Worm (Caenorhabditis elegans) whole organism, late embryonic: ENCODE results near the gene ogdh-2.
A peak's percentile ranks its signal among the peaks of the same experiment; 100 is the strongest.

Source experiments
- ahr-1 ChIP-seq: sonication (generic microtip); optimal IDR thresholded peaks from 2 replicates; lab custom pipeline; 2016; ENCODE audit warnings: missing genetic modification characterization, missing compliant biosample characterization
- ama-1 ChIP-seq: fragments of 150-350 bp; optimal IDR thresholded peaks from 2 replicates; lab custom pipeline; 2014
- ceh-18 ChIP-seq: sonication (generic microtip); optimal IDR thresholded peaks from 2 replicates; lab custom pipeline; 2016; ENCODE audit warnings: missing genetic modification characterization, missing compliant biosample characterization
- ceh-19 ChIP-seq: fragments of 200-800 bp; sonication (Bioruptor generic); optimal IDR thresholded peaks from 2 replicates; lab custom pipeline; 2018; ENCODE audit warnings: mild to moderate bottlenecking, missing genetic modification characterization, missing compliant biosample characterization
- ceh-2 ChIP-seq: sonication (generic microtip); optimal IDR thresholded peaks from 2 replicates; lab custom pipeline; 2016; ENCODE audit warnings: missing genotype, missing genetic modification characterization, missing compliant biosample characterization
- ceh-22 ChIP-seq: sonication (generic microtip); optimal IDR thresholded peaks from 2 replicates; lab custom pipeline; 2017; ENCODE audit warnings: missing biosample characterization, missing genetic modification characterization
- ceh-24 ChIP-seq: sonication (generic microtip); optimal IDR thresholded peaks from 2 replicates; lab custom pipeline; 2016; ENCODE audit warnings: mild to moderate bottlenecking, missing genetic modification characterization, missing compliant biosample characterization
- ceh-30 ChIP-seq: fragments of 150-350 bp; optimal IDR thresholded peaks from 2 replicates; lab custom pipeline; 2014; ENCODE audit warnings: missing biosample characterization, missing genetic modification characterization
- ceh-34 ChIP-seq: sonication (generic microtip); optimal IDR thresholded peaks from 2 replicates; lab custom pipeline; 2016; ENCODE audit warnings: mild to moderate bottlenecking, missing genetic modification characterization, missing compliant biosample characterization
- ceh-48 ChIP-seq: sonication (generic microtip); optimal IDR thresholded peaks from 2 replicates; lab custom pipeline; 2016; ENCODE audit warnings: missing genetic modification characterization, inconsistent platforms, missing compliant biosample characterization
- ceh-6 ChIP-seq: fragments of 200-800 bp; sonication (Bioruptor generic); optimal IDR thresholded peaks from 2 replicates; lab custom pipeline; 2018; ENCODE audit warnings: mild to moderate bottlenecking, missing genetic modification characterization, missing compliant biosample characterization
- dmd-4 ChIP-seq: sonication (generic microtip); optimal IDR thresholded peaks from 2 replicates; lab custom pipeline; 2016; ENCODE audit warnings: borderline replicate concordance, missing genetic modification characterization, missing compliant biosample characterization
- elt-2 ChIP-seq: sonication (generic microtip); optimal IDR thresholded peaks from 2 replicates; lab custom pipeline; 2016; ENCODE audit warnings: missing genetic modification reagents, missing genetic modification characterization, missing compliant biosample characterization
- elt-4 ChIP-seq: sonication (generic microtip); optimal IDR thresholded peaks from 2 replicates; lab custom pipeline; 2016; ENCODE audit warnings: missing genetic modification characterization, missing compliant biosample characterization
- ets-4 ChIP-seq: sonication (generic microtip); optimal IDR thresholded peaks from 2 replicates; lab custom pipeline; 2016; ENCODE audit warnings: missing genetic modification characterization, missing compliant biosample characterization
- eyg-1 ChIP-seq: sonication (generic microtip); optimal IDR thresholded peaks from 2 replicates; lab custom pipeline; 2016; ENCODE audit warnings: missing genotype, missing genetic modification characterization, missing compliant biosample characterization
- fkh-6 ChIP-seq: sonication (generic microtip); optimal IDR thresholded peaks from 2 replicates; lab custom pipeline; 2016; ENCODE audit warnings: missing genetic modification characterization, missing compliant biosample characterization
- hlh-13 ChIP-seq: fragments of 200-800 bp; sonication (Bioruptor generic); optimal IDR thresholded peaks from 2 replicates; lab custom pipeline; 2018; ENCODE audit warnings: mild to moderate bottlenecking, missing genetic modification characterization, missing compliant biosample characterization
- hlh-15 ChIP-seq: sonication (generic microtip); optimal IDR thresholded peaks from 2 replicates; lab custom pipeline; 2016; ENCODE audit warnings: missing genetic modification characterization, missing compliant biosample characterization
- hlh-30 ChIP-seq: sonication (generic microtip); optimal IDR thresholded peaks from 2 replicates; lab custom pipeline; 2017; ENCODE audit warnings: antibody characterized with exemption, missing genetic modification characterization, missing compliant biosample characterization; ENCODE audit not compliant: insufficient read depth
- hlh-6 ChIP-seq: sonication (generic microtip); optimal IDR thresholded peaks from 2 replicates; lab custom pipeline; 2016; ENCODE audit warnings: missing genotype, missing genetic modification characterization, missing compliant biosample characterization
- madf-2 ChIP-seq: sonication (generic microtip); optimal IDR thresholded peaks from 2 replicates; lab custom pipeline; 2017; ENCODE audit warnings: missing genetic modification characterization, missing compliant biosample characterization
- nhr-11 ChIP-seq: fragments of 150-350 bp; optimal IDR thresholded peaks from 2 replicates; lab custom pipeline; 2014; ENCODE audit warnings: missing biosample characterization, missing genetic modification characterization
- nhr-232 ChIP-seq: sonication (generic microtip); optimal IDR thresholded peaks from 2 replicates; lab custom pipeline; 2016; ENCODE audit warnings: missing genetic modification characterization, missing compliant biosample characterization
- npax-4 ChIP-seq: sonication (generic microtip); optimal IDR thresholded peaks from 2 replicates; lab custom pipeline; 2016; ENCODE audit warnings: missing genetic modification characterization, missing compliant biosample characterization
- odd-2 ChIP-seq: sonication (generic microtip); optimal IDR thresholded peaks from 2 replicates; lab custom pipeline; 2017; ENCODE audit warnings: antibody characterized with exemption, mild to moderate bottlenecking, missing genetic modification characterization, missing compliant biosample characterization
- pax-1 ChIP-seq: fragments of 150-350 bp; optimal IDR thresholded peaks from 2 replicates; lab custom pipeline; 2014; ENCODE audit warnings: missing biosample characterization, missing genetic modification characterization
- pha-2 ChIP-seq: sonication (generic microtip); optimal IDR thresholded peaks from 2 replicates; lab custom pipeline; 2017; ENCODE audit warnings: mild to moderate bottlenecking, missing genetic modification characterization, missing compliant biosample characterization
- pqm-1 ChIP-seq: sonication (generic microtip); optimal IDR thresholded peaks from 2 replicates; lab custom pipeline; 2016; ENCODE audit warnings: missing genetic modification characterization, missing compliant biosample characterization
- pros-1 ChIP-seq: fragments of 150-350 bp; optimal IDR thresholded peaks from 2 replicates; lab custom pipeline; 2014; ENCODE audit warnings: missing biosample characterization, missing genetic modification reagents, missing genetic modification characterization
- sdc-2 ChIP-seq: sonication (generic microtip); optimal IDR thresholded peaks from 2 replicates; lab custom pipeline; 2016; ENCODE audit warnings: missing genotype, missing genetic modification characterization, missing compliant biosample characterization
- syd-9 ChIP-seq: sonication (generic microtip); optimal IDR thresholded peaks from 2 replicates; lab custom pipeline; 2016; ENCODE audit warnings: mild to moderate bottlenecking, missing genetic modification characterization, moderate library complexity, missing compliant biosample characterization
- tbx-2 ChIP-seq: sonication (generic microtip); optimal IDR thresholded peaks from 2 replicates; lab custom pipeline; 2016; ENCODE audit warnings: missing genetic modification characterization, missing compliant biosample characterization
- unc-3 ChIP-seq, 2 experiments: fragments of 200-800 bp in 1 of 2; sonication (Bioruptor generic) in 1 of 2; sonication (generic microtip) in 1 of 2; conservative IDR thresholded peaks in 1 of 2; optimal IDR thresholded peaks in 1 of 2; 2 replicates each; pipeline versions ENCODE4 v1.3.6 to Lab custom; 2016 to 2022; ENCODE audit warnings: missing compliant biosample characterization in 2 of 2, missing genetic modification characterization in 2 of 2, missing genetic modification reagents in 1 of 2
- unc-42 ChIP-seq: sonication (generic microtip); optimal IDR thresholded peaks from 2 replicates; lab custom pipeline; 2016; ENCODE audit warnings: missing genotype, missing genetic modification characterization, missing compliant biosample characterization
- unc-86 ChIP-seq: sonication (generic microtip); optimal IDR thresholded peaks from 2 replicates; lab custom pipeline; 2016; ENCODE audit warnings: missing genetic modification characterization, missing compliant biosample characterization

ogdh-2 gene

DNA sequence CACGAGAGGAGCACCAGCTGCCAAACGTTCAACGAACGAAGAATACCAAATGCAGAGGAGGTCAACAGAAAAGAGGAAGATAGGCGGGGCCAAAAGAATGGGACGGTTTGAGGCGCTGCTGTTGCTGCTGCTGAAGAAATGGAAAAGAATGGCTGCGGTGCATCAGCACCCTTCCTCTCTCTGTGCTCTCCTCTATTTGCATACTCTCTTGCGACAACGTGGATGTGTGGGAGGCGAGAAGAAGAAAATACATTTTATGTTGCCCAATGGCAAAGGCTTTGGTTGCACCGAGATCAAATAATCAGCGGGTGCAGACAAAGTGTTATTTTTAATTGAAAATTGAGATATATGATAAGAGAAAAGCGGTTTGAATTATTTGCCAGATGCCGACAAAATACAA is 35.9 kb upstream of the ogdh-2 start:
- TF ChIP-seq unc-42 (tag; lab: Kevin White, UChicago): peak; percentile 6
- TF ChIP-seq ceh-30 (tag; lab: Kevin White, UChicago): no peak

DNA sequence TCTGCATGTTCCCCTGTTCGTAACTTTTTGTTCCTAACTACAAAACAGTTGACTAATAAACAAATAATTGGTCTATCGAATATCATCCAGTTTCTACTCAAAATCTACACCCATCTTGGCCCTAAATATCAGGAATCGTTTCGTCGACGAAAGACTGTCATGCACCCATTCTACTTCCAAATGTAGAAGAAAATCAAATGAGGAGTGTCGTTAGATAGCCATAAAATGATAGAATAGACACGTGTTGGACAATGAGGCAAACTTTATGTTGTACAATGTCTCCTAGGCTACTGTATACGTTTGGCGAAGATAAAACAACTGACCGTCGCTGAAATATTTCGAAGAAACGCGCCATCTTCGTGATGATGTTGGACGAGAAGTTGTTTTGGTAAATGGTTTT is 34.3 kb upstream of the ogdh-2 start:
- TF ChIP-seq ama-1 (lab: Kevin White, UChicago): no peak
- TF ChIP-seq elt-4 (tag; lab: Kevin White, UChicago): no peak
- TF ChIP-seq dmd-4 (tag; lab: Kevin White, UChicago): no peak
- no peak for TF ChIP-seq ceh-19 (GFP tag; lab: Kevin White, UChicago)
- TF ChIP-seq syd-9 (tag; lab: Kevin White, UChicago): no peak
- TF ChIP-seq, all 69 proteins: peak for 0

DNA sequence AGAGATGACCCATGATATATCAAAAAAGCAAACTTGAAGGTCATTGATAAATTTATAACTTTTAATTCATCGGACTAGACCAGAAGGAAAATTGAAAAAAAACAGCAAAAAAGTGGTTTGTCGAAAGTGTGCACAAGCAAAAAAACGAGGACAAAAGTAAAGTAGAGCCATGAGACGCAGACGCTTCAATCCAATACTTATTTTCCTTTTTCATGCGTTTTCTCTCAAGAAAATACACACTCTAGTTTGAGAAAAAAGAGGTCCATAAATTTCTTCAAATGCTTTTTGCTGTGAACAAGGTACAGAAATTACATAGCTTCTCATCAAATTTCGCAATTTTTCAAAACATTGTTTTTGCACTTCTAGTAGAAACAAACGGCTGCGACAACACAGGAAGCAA is 33.1 kb upstream of the ogdh-2 start:
- TF ChIP-seq nhr-11 (tag; lab: Kevin White, UChicago) (no peak), elt-4 (tag; lab: Kevin White, UChicago) (no peak), ceh-24 (no peak), tbx-2 (no peak), elt-2 (no peak), pqm-1 (tag; lab: Kevin White, UChicago) (no peak), madf-2 (tag; lab: Kevin White, UChicago) (no peak), hlh-30 (tag; lab: Kevin White, UChicago) (no peak), syd-9 (tag; lab: Kevin White, UChicago) (no peak), ahr-1 (tag; lab: Kevin White, UChicago) (no peak), ceh-2 (tag; lab: Kevin White, UChicago) (no peak)

DNA sequence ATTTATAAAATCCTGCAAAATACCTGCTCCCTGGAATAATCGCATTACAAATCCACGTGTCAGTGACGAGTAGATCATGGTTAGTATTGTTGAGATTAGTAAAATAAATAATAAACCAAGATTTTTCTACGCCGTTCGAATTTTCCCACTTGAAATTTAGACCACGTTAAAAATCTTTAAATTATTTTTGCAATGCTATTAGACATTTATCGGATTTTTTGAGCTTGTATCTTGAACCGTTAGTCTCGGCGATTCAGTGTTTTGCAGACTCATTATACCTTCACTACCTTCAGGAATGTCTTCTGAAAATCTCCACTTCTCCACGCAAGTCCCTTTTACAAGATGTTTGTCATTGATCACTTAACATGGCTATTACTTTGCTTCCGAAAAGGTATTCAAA is 32.1 kb upstream of the ogdh-2 start, which contains the start of gene C27A7.5:
Gene C27A7.5 (minus strand): TSS at position 101 of the 400 bp plus-strand sequence.
- TF ChIP-seq pax-1 (no peak), eyg-1 (tag; lab: Kevin White, UChicago) (no peak), unc-3 (GFP tag; conservative IDR thresholded peaks at IDR 0.05; lab: Robert Waterston, UW) (no peak), unc-3 (tag; optimal IDR thresholded peaks at IDR 0.05; lab: Kevin White, UChicago) (no peak), hlh-15 (no peak), ceh-2 (tag; lab: Kevin White, UChicago) (no peak), pha-2 (tag; lab: Kevin White, UChicago) (no peak), ets-4 (no peak), ceh-48 (tag; lab: Kevin White, UChicago) (no peak), ceh-6 (no peak)

DNA sequence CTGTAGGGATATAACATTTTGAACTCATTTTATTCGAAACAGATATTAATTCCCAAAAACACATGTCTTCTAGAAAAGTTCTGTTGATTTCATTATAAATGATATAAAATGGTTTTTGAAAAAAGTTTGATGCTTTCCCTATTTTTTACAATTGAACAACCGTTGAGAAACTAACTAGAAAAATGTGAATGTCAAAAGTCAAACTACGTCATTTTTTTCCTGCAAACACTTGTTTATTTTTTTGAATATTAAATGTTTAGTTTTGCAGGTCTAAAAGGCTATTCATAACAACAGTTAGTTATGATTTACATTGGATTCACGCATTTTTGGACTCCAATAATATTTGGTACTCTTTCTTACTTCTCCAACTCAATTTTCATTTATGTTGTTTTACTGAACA is 31.4 kb upstream of the ogdh-2 start, which contains the start of gene srj-4:
Gene srj-4 (plus strand): TSS at position 301 of the 400 bp plus-strand sequence.
- no peak for TF ChIP-seq npax-4 (tag; lab: Kevin White, UChicago)
- TF ChIP-seq hlh-6 (tag; lab: Kevin White, UChicago): no peak
- no peak for TF ChIP-seq sdc-2 (tag; lab: Kevin White, UChicago)
- no peak for TF ChIP-seq fkh-6 (tag; lab: Kevin White, UChicago)
- TF ChIP-seq pros-1 (tag; lab: Kevin White, UChicago): no peak
- TF ChIP-seq ceh-18 (tag; lab: Kevin White, UChicago): no peak
- TF ChIP-seq hlh-13: no peak
- no peak for TF ChIP-seq ceh-22 (tag; lab: Kevin White, UChicago)
- no peak for TF ChIP-seq unc-86 (tag; lab: Kevin White, UChicago)
- TF ChIP-seq nhr-232 (tag; lab: Kevin White, UChicago): no peak
- TF ChIP-seq hlh-30 (tag; lab: Kevin White, UChicago): no peak
- no peak for TF ChIP-seq ceh-34
- no peak for TF ChIP-seq elt-2
- TF ChIP-seq odd-2 (tag; lab: Kevin White, UChicago): no peak
